Fruit fly (Drosophila melanogaster) S2 (cell line): ENCODE results near the gene CG13048.

ENCODE experiments used
- CG8478 ChIP-seq: fragments of >200 bp; optimal IDR thresholded peaks from 2 replicates; lab custom pipeline; 2018
- CTCF ChIP-seq, 2 experiments: fragments of >200 bp; optimal IDR thresholded peaks; 2 replicates each; lab custom pipeline; 2018

dm6 chr3L:16308380-16308779, 24.7 kb upstream of the CG13048 start, which contains the start of gene CG13042:
- TF ChIP-seq CG8478 (lab: Kevin White, UChicago), result no peak
- TF ChIP-seq CTCF (optimal IDR thresholded peaks at IDR 0.05; lab: Kevin White, UChicago), result no peak
